Worm (Caenorhabditis elegans) whole organism, midembryonic: ENCODE data around the gene Y75B8A.44.

Source experiments
- T22C8.4 ChIP-seq: fragments of 200-800 bp; sonication (Bioruptor generic); IDR thresholded peaks from 2 replicates; pipeline ENCODE4 v1.3.6; 2022; ENCODE audit warnings: missing genetic modification characterization, missing compliant biosample characterization
- cog-1 ChIP-seq: sonication (generic microtip); optimal IDR thresholded peaks from 2 replicates; lab custom pipeline; 2016; ENCODE audit warnings: missing genetic modification characterization, missing compliant biosample characterization
- flt-1 ChIP-seq: fragments of 200-800 bp; sonication (Bioruptor generic); IDR thresholded peaks from 2 replicates; pipeline ENCODE4 v1.3.6; 2022; ENCODE audit warnings: missing genetic modification characterization, missing compliant biosample characterization
- klf-2 ChIP-seq: fragments of 200-800 bp; sonication (Bioruptor generic); conservative IDR thresholded peaks from 2 replicates; pipeline ENCODE4 v1.3.6; 2022; ENCODE audit warnings: missing genetic modification reagents, missing genetic modification characterization, missing compliant biosample characterization
- med-1 ChIP-seq: sonication (generic microtip); optimal IDR thresholded peaks from 2 replicates; lab custom pipeline; 2017; ENCODE audit warnings: missing genetic modification characterization, mild to moderate bottlenecking, missing compliant biosample characterization, antibody characterized with exemption, missing genetic modification reagents; ENCODE audit not compliant: insufficient read depth
- ref-1 ChIP-seq: fragments of 200-800 bp; sonication (Bioruptor generic); conservative IDR thresholded peaks from 2 replicates; pipeline ENCODE4 v1.3.6; 2022; ENCODE audit warnings: missing genetic modification reagents, missing genetic modification characterization, missing compliant biosample characterization
- tab-1 ChIP-seq: fragments of 200-800 bp; sonication (Bioruptor generic); IDR thresholded peaks from 2 replicates; pipeline ENCODE4 v1.3.6; 2022; ENCODE audit warnings: missing genetic modification characterization, missing compliant biosample characterization
- ztf-23 ChIP-seq: fragments of 200-800 bp; sonication (Bioruptor generic); IDR thresholded peaks from 2 replicates; pipeline ENCODE4 v1.3.6; 2022; ENCODE audit warnings: missing genetic modification reagents, missing genetic modification characterization, missing compliant biosample characterization
- ztf-29 ChIP-seq: fragments of 200-800 bp; sonication (Bioruptor generic); IDR thresholded peaks from 2 replicates; pipeline ENCODE4 v1.3.6; 2022; ENCODE audit warnings: missing genetic modification reagents, missing genetic modification characterization, missing compliant biosample characterization

Y75B8A.44 gene

ce11 chrIII:12198135-12198534, 3.8 kb downstream of the Y75B8A.44 start:
- TF ChIP-seq med-1 (GFP tag; lab: Kevin White, UChicago), result no peak
- TF ChIP-seq tab-1 (GFP tag; lab: Robert Waterston, UW), result no peak
- TF ChIP-seq T22C8.4, result no peak
- TF ChIP-seq cog-1 (tag; lab: Kevin White, UChicago), result no peak
- no peak for TF ChIP-seq ref-1 (GFP tag; lab: Robert Waterston, UW)
- no peak for TF ChIP-seq flt-1 (GFP tag; lab: Robert Waterston, UW)
- TF ChIP-seq ztf-29 (GFP tag; lab: Robert Waterston, UW), result no peak
- TF ChIP-seq ztf-23 (GFP tag; lab: Robert Waterston, UW), result no peak
- no peak for TF ChIP-seq klf-2 (GFP tag; lab: Robert Waterston, UW)

DNA sequence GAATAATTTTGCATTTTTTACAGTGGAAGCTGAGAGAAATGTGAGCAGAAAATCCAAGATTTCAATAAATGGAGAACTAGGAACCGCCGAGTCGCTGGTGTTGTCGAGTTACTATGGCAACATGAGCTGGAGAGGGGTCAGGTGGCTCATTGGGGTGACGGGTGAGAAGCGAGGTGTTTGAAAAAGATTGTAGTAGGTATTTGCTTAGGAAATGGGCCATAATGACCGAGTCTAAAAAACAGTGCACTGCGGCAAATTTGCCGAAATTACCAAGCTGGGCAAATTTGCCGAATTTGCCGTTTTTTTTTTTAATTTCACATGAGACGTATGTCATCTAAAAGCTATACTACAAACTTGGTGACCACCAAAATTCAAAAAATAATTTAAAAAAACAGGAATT, 8.1 kb downstream of the Y75B8A.44 start, which contains the start of gene osm-12:
osm-12 (minus strand) TSS at position 101 of the 400 bp plus-strand sequence.
- TF ChIP-seq klf-2 (GFP tag; lab: Robert Waterston, UW), result no peak
- TF ChIP-seq T22C8.4, result no peak
- TF ChIP-seq tab-1 (GFP tag; lab: Robert Waterston, UW), result no peak
- TF ChIP-seq med-1 (GFP tag; lab: Kevin White, UChicago), result no peak
- no peak for TF ChIP-seq cog-1 (tag; lab: Kevin White, UChicago)
- TF ChIP-seq flt-1 (GFP tag; lab: Robert Waterston, UW), result no peak
- no peak for TF ChIP-seq ref-1 (GFP tag; lab: Robert Waterston, UW)
- TF ChIP-seq ztf-29 (GFP tag; lab: Robert Waterston, UW), result no peak
- no peak for TF ChIP-seq ztf-23 (GFP tag; lab: Robert Waterston, UW)

ce11 chrIII:12205271-12205670, 11.0 kb downstream of the Y75B8A.44 start:
- TF ChIP-seq klf-2 (GFP tag; lab: Robert Waterston, UW) (no peak), tab-1 (GFP tag; lab: Robert Waterston, UW) (0 out of 2 replicates have a peak, but pooled peaks have one; percentile 13), ztf-23 (GFP tag; lab: Robert Waterston, UW) (no peak)

DNA sequence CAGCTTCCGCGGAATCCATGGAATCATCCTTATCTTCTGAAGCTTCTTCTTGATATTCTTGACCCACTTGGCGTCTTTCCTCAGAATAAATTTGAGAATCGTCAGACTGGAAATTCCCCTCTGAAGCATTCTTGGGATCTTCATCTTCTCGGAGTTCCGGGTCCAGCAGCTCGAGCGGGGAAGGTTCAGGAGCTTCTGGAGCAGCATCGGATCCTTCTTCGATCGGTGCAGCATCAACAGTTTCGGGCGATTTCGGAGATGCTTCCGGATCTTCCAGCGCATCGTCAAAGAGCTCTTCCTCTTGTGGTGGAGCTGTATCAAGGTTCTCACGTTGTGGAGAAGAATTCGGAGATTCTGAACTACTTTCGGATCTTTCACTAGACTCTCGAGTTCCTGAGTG, 13.3 kb downstream of the Y75B8A.44 start:
- TF ChIP-seq T22C8.4, result no peak

ce11 chrIII:12215596-12215995, 21.3 kb downstream of the Y75B8A.44 start, which contains the start of gene Y75B8A.13:
Gene Y75B8A.13 (minus strand): TSS chrIII:12215696.
- TF ChIP-seq ref-1 (GFP tag; lab: Robert Waterston, UW) (no peak), T22C8.4 (no peak), ztf-23 (GFP tag; lab: Robert Waterston, UW) (no peak), cog-1 (tag; lab: Kevin White, UChicago) (no peak), med-1 (GFP tag; lab: Kevin White, UChicago) (no peak), klf-2 (GFP tag; lab: Robert Waterston, UW) (no peak), flt-1 (GFP tag; lab: Robert Waterston, UW) (no peak), ztf-29 (GFP tag; lab: Robert Waterston, UW) (no peak), tab-1 (GFP tag; lab: Robert Waterston, UW) (no peak)

DNA sequence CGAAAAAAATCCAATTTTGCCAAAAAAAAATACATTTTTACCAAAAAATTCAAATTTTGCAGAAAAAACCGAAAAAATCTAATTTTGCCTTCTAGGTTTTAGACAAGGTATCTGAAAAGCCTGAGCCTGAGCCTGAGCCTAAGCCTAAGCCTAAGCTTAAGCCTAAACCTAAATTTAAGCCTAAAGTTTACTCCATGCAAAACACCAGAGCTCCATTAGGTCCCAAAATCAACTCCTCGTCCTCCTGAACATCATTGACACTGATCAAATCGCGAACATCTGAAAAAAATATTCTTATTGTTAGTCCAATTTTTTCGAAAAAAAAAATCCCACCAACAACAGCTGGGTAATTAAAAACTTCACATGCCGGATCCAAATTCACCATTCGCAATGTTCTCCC, 23.8 kb downstream of the Y75B8A.44 start:
- no peak for TF ChIP-seq T22C8.4
- TF ChIP-seq ztf-29 (GFP tag; lab: Robert Waterston, UW), result peak; percentile 66; the same call in 1 of the 2 replicates

DNA sequence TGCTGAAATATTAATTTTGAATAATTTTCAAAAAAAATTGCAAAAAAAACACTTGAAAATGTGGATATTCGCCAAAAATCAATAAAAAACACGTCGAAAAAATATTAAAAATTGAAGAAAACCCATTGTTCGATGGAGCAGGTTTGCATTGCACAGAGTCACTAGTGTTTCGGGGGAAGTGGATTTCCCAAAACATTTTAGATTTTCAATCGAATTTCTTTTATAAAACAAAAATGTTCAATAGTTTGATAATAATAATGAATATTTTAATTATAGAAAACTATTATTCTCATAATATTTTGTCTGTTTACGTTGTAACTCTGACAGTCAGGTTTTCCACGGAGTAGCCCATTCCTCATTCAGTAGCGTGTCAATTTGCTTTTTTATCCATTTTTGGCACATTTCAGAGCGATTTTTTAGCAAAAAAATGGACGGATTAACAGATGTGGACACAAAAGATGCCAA, 24.4 kb downstream of the Y75B8A.44 start, which contains the start of the genes gex-4 and gphr-1:
gex-4 (minus strand) TSS at position 2 of the 465 bp plus-strand sequence.
gphr-1 (plus strand) TSS at position 415 of the 465 bp plus-strand sequence.
- no peak for TF ChIP-seq tab-1 (GFP tag; lab: Robert Waterston, UW)
- TF ChIP-seq ref-1 (GFP tag; lab: Robert Waterston, UW), result no peak
- TF ChIP-seq klf-2 (GFP tag; lab: Robert Waterston, UW), result no peak
- TF ChIP-seq ztf-23 (GFP tag; lab: Robert Waterston, UW), result 0 out of 2 replicates have a peak, but pooled peaks have one; percentile 41
- no peak for TF ChIP-seq flt-1 (GFP tag; lab: Robert Waterston, UW)
- peak; percentile 67 for TF ChIP-seq T22C8.4
- no peak for TF ChIP-seq med-1 (GFP tag; lab: Kevin White, UChicago)
- TF ChIP-seq ztf-29 (GFP tag; lab: Robert Waterston, UW), result no peak
- peak; percentile 26 for TF ChIP-seq cog-1 (tag; lab: Kevin White, UChicago)

ce11 chrIII:12220820-12221219, 26.5 kb downstream of the Y75B8A.44 start:
- TF ChIP-seq ztf-23 (GFP tag; lab: Robert Waterston, UW), result no peak
- no peak for TF ChIP-seq ztf-29 (GFP tag; lab: Robert Waterston, UW)
- no peak for TF ChIP-seq cog-1 (tag; lab: Kevin White, UChicago)
- TF ChIP-seq flt-1 (GFP tag; lab: Robert Waterston, UW), result no peak
- no peak for TF ChIP-seq T22C8.4
- TF ChIP-seq ref-1 (GFP tag; lab: Robert Waterston, UW), result no peak
- no peak for TF ChIP-seq med-1 (GFP tag; lab: Kevin White, UChicago)

- TF ChIP-seq cog-1 (tag; lab: Kevin White, UChicago) (no peak), klf-2 (GFP tag; lab: Robert Waterston, UW) (no peak), ztf-23 (GFP tag; lab: Robert Waterston, UW) (no peak), ref-1 (GFP tag; lab: Robert Waterston, UW) (no peak), T22C8.4 (no peak), flt-1 (GFP tag; lab: Robert Waterston, UW) (no peak), med-1 (GFP tag; lab: Kevin White, UChicago) (no peak)
These were observed 27.2 kb downstream of the Y75B8A.44 start for ce11 chrIII:12221452-12221851.

- TF ChIP-seq med-1 (GFP tag; lab: Kevin White, UChicago), result no peak
- no peak for TF ChIP-seq ztf-23 (GFP tag; lab: Robert Waterston, UW)
- no peak for TF ChIP-seq cog-1 (tag; lab: Kevin White, UChicago)
- TF ChIP-seq T22C8.4, result no peak
- TF ChIP-seq klf-2 (GFP tag; lab: Robert Waterston, UW), result no peak
These were observed 28.9 kb downstream of the Y75B8A.44 start for ce11 chrIII:12223208-12223607.
